Worm (Caenorhabditis elegans): ENCODE data around the gene F38A5.6.
A peak's percentile ranks its signal among the peaks of the same experiment; 100 is the strongest.

Gene F38A5.6

DNA sequence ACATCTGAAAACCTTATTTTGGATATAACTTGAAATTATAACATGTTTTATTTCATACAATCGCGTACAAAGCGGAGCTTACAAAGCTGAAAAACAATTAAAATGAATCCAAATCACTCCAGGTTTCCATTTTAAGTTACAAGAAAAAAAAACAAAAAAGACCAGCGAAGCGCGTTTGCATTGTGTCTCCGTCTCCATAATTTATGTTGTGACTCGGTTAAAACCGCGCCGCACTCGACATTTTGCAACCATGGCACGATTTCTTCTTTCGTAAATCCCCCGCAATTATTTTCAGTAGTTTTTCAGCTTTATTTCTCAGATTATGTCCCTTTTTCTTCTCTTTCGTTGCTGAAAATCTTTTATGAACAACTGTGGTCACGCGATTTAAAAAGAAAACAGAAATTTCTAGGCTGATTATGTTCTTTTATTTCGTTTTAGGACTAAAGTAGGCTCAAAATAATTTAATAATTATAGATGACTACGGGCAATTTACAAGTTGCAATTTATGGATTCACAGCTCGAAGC, 11.7 kb downstream of the F38A5.6 start, which contains the start of the genes F38A5.2 and dnj-11:
TSS of gene F38A5.2 (minus strand) at position 4 of the 525 bp plus-strand sequence.
TSS of gene dnj-11 (plus strand) at position 475 of the 525 bp plus-strand sequence.
- TF ChIP-seq W03F9.2 (tag; optimal IDR thresholded peaks at IDR 0.05) = peak; percentile 92
- no peak for TF ChIP-seq dao-5 (tag; optimal IDR thresholded peaks at IDR 0.05)
- TF ChIP-seq him-1 (tag; optimal IDR thresholded peaks at IDR 0.05) = peak; percentile 27

DNA sequence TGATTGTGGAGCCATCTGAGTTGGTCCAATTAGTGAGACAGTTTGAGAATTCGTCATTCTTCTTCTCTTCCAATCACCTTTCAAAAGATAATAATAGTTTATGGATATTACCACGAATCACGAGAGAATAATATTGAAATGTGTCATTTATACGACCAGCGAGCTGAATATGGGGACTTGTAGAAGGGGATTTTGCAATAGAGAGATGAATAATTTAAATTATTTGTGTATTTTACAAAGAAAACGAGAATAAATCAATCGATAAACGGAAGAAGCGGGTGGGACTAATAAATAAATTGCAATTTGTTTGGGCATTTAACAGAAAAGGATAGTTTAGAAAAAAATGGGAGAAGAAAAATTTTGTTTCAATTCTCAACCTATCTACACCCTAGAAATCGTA, 14.6 kb downstream of the F38A5.6 start, which contains the start of gene odr-8:
TSS of gene odr-8 (minus strand) at position 101 of the 400 bp plus-strand sequence.
- TF ChIP-seq him-1 (tag; optimal IDR thresholded peaks at IDR 0.05) = no peak
- no peak for TF ChIP-seq W03F9.2 (tag; optimal IDR thresholded peaks at IDR 0.05)
- TF ChIP-seq dao-5 (tag; optimal IDR thresholded peaks at IDR 0.05) = no peak

DNA sequence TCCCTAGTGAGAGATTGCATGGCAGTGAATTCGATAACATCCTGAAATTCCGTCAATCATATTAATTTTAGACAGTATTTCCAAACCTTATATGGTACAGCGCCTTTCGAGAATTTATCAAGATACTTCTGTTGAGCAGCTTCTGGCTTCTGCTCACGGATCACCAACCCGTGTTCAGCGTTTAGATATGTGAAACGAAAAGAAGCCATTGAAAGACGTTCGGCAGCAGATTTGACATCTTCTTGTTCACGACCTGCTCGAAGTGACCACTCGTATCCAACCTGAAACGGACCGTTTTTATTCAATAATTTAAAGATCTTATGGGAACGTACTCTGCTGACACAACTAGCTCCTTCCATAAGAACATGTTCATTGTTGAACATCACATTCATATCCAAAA, 15.5 kb downstream of the F38A5.6 start:
- TF ChIP-seq him-1 (tag; optimal IDR thresholded peaks at IDR 0.05) = no peak
- no peak for TF ChIP-seq W03F9.2 (tag; optimal IDR thresholded peaks at IDR 0.05)
- no peak for TF ChIP-seq dao-5 (tag; optimal IDR thresholded peaks at IDR 0.05)

DNA sequence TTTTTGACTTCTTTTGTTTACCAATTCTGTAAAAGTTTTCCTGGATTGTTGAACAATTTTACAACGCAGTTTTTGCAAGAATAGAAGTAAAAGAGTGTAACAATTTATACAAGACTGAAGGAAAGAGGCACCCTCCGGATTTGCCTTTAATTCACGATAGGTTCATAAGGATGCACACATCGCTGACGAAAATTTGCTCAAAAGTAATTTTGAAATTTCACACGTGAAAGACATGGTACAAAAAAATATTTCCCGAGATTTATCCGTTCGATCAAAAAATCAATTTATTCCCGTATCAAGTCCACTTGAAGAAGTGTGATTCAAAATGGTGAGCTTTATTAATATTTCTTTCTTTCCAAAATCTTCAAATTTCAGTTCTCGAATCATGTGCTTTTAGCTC, 19.3 kb downstream of the F38A5.6 start, which contains the start of gene C43G2.3:
TSS of gene C43G2.3 (plus strand) at position 301 of the 400 bp plus-strand sequence.
- no peak for TF ChIP-seq dao-5 (tag; optimal IDR thresholded peaks at IDR 0.05)
- TF ChIP-seq him-1 (tag; optimal IDR thresholded peaks at IDR 0.05) = no peak
- no peak for TF ChIP-seq W03F9.2 (tag; optimal IDR thresholded peaks at IDR 0.05)

DNA sequence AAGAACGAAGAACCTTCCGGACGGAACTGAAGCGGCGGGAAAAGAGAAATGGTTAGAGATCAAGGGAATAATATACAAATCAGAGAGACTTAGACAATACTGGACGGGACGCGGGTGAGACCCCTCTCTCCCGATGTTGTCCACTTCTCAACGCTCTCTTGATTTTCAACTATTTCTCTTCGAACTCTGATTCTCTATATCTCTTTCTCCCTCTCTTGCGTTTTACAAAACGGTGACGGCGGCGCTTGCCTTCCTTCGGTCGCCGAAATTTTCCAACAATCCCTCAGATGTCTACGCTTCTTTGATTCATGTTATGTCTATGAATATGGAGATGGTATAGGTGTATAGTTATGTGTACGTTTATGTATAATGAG, 20.5 kb downstream of the F38A5.6 start:
- TF ChIP-seq W03F9.2 (tag; optimal IDR thresholded peaks at IDR 0.05) (no peak), dao-5 (tag; optimal IDR thresholded peaks at IDR 0.05) (no peak), him-1 (tag; optimal IDR thresholded peaks at IDR 0.05) (no peak)

DNA sequence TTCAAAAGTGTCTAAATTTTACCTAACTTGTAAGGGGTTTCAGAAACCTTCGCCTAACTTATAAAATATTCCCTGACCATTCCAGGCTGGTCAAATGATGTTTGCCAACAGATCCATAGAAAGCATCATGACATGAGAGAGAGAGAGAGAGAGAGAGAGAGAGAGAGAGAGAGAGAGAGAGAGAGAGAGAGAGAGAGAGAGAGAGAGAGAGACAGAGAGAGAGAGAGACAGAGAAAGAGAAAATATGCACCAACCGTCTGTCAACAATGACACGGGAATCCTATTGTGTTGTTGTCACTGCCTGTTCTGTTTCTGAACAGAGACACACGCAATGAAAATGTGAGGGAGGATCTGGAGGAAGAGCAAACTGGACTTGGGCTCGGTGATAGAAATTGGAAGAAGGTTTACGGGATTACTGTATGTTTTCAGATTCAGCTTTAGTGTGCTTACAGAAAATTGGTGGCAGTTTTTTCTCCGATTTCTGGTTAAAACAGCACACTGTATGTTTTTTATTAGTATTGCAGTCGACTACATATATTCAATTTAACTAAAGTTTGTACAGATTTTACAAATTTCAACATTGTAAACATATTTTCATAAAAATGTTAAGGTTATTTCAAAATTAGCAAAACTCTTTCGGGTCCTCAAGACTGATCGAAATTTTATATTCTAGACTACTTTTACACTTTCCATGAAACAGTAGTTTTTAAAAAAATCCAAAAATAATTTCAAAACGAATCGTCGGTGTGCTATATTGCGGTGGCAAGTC, 21.1 kb downstream of the F38A5.6 start:
- TF ChIP-seq dao-5 (tag; optimal IDR thresholded peaks at IDR 0.05) (no peak), W03F9.2 (tag; optimal IDR thresholded peaks at IDR 0.05) (no peak), him-1 (tag; optimal IDR thresholded peaks at IDR 0.05) (no peak)

DNA sequence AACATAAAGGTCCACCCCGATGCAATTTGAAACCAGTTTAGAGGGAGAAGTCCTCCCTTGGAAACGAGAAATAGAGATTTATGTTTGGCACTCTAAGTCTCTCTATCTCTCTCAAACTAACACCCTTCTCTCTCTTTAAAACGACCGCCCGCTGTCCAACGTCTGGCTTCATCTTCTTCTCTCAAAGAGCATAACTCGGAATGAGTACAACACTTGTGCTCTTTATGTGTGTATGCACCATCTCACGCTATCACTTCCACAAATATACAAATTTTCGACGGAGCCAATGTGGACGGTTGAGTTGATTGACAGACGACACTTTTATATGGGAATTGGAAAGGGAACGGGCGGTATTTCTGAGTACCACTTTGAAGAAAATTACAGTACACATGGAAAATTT, 22.9 kb downstream of the F38A5.6 start:
- TF ChIP-seq dao-5 (tag; optimal IDR thresholded peaks at IDR 0.05) (no peak), him-1 (tag; optimal IDR thresholded peaks at IDR 0.05) (no peak), W03F9.2 (tag; optimal IDR thresholded peaks at IDR 0.05) (no peak)

DNA sequence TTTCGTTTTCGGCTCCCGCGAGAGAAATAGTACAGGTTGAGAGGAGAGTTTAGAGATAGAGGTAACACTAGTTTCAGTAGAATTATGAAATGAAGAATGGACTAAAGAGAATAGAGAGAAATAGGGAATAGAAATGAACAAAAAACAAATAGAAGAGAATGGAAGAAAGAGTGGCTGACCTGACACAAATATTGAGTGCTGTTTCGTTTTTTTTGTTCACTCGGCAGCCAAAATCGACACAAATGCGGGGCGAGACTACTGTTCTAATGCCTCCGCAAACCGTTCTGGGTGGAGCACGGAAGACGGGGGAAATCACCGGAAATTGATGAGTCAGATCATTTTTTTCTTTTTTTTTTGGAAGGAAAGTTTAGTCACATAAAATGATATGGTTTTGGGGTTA, 24.5 kb downstream of the F38A5.6 start:
- TF ChIP-seq him-1 (tag; optimal IDR thresholded peaks at IDR 0.05) = no peak
- TF ChIP-seq W03F9.2 (tag; optimal IDR thresholded peaks at IDR 0.05) = no peak
- no peak for TF ChIP-seq dao-5 (tag; optimal IDR thresholded peaks at IDR 0.05)

DNA sequence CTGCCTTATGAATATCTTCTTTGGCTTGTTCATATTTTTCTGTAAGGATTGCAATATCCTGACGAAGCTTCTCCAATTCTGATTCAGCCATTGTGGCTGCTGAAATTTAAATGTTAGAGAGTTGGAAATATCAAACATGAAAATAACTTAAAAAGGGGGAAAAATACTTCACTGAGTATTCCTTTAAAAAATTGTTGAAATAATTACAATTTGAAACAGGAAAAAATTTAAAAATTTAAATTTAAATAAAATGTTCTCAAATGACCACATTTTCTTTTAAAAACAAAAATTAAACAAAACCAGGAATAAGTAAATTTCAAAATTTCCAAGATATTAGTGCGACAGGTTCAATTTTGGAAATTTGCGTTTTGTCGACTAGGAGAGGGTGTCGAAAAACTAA, 25.0 kb downstream of the F38A5.6 start, which contains the start of gene bicd-1:
TSS of gene bicd-1 (minus strand) at position 101 of the 400 bp plus-strand sequence.
- TF ChIP-seq dao-5 (tag; optimal IDR thresholded peaks at IDR 0.05) = no peak
- no peak for TF ChIP-seq W03F9.2 (tag; optimal IDR thresholded peaks at IDR 0.05)
- TF ChIP-seq him-1 (tag; optimal IDR thresholded peaks at IDR 0.05) = no peak

DNA sequence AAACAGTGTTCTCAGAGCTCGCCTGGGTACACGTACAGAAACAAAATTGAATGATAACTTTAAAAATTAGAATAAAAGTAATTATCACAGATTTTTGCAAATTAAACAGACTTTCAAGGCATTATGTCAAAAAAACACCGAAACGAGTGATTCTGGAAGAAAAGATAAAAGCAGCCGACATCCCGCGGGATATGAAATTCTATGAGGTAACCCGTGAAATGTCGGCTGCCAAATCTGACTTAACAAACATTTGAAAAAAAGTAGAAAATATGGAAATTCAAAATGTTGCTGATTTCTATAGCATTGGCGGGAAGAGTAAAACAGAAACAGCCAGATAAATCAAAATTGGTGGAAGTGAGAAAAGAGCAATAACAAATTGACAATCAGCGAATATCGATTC, 31.6 kb downstream of the F38A5.6 start:
- no peak for TF ChIP-seq him-1 (tag; optimal IDR thresholded peaks at IDR 0.05)
- TF ChIP-seq dao-5 (tag; optimal IDR thresholded peaks at IDR 0.05) = no peak
- TF ChIP-seq W03F9.2 (tag; optimal IDR thresholded peaks at IDR 0.05) = no peak

DNA sequence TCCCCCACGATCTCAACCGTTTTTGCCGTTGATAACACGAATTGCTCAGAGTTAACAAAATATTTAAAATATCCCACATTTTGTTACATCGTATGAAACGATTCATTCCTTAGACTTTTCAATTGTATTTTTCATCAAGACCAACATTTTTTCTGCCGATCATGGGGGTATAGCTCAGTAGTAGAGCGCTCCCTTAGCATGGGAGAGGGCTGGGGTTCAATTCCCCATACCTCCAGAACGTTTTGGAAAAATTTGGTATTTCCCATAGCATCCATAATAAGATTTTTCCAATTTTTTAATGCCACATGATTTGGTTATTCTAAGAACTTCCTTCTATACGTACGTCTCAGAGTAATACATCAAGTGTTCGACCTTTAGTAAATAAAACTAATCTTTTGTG, 35.2 kb downstream of the F38A5.6 start:
- TF ChIP-seq dao-5 (tag; optimal IDR thresholded peaks at IDR 0.05) (no peak), him-1 (tag; optimal IDR thresholded peaks at IDR 0.05) (no peak), W03F9.2 (tag; optimal IDR thresholded peaks at IDR 0.05) (no peak)

DNA sequence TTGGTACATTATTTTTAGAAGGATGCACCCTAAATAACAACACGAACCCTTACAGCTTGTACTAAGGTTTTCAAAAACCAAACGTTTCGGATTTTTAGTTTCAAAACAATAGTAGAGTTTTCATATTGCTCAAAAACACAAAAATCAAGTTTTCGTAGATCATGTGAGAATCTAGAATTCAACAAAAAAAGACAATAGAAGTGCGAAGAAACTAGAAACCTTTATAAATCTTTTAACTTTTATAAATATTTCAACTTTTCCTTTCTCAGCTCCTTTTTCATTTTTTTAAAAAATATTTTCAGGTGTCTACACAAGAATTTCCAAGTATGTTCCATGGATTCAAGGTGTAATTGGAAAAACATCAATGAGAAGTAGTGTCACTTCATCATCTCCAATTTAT, 36.8 kb downstream of the F38A5.6 start, which contains the start of gene best-9:
TSS of gene best-9 (plus strand) at position 301 of the 400 bp plus-strand sequence.
- TF ChIP-seq dao-5 (tag; optimal IDR thresholded peaks at IDR 0.05) = no peak
- no peak for TF ChIP-seq W03F9.2 (tag; optimal IDR thresholded peaks at IDR 0.05)
- TF ChIP-seq him-1 (tag; optimal IDR thresholded peaks at IDR 0.05) = no peak

DNA sequence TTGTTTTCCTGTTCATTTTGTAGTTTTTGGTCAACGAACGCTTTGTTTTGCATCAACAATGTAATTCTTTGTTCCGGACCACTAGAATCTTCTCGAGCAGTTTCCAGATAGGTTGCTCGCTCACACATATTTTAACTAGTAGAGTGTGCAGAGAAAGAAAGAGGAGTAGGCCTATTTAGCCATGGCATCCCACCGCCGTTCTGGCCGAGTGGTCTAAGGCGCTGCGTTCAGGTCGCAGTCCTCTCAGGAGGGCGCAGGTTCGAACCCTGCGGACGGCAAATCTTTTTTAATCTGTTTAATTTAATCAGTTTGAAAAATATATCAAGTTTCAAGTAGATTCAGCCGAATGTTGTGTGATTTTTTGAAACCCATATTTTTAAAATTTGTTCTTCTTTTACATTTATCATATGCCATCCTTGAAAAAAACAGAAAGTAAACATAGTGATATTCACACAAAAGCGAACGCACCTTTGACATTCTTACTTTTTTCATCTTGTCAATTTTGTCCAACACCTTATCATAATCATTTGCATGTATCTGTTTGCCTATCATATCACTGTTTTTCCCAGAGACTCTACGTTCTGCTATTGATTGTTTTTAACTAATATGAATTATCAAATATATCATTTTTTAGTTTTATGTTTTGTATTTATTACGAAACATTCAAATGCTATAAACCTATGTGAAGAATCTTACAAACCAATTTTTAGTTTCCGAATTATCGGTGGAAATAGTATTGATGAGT, 40.4 kb downstream of the F38A5.6 start, which contains the start of gene try-3:
TSS of gene try-3 (plus strand) at position 532 of the 745 bp plus-strand sequence.
- TF ChIP-seq dao-5 (tag; optimal IDR thresholded peaks at IDR 0.05) = peak; percentile 9
- peak; percentile 19 for TF ChIP-seq W03F9.2 (tag; optimal IDR thresholded peaks at IDR 0.05)
- TF ChIP-seq him-1 (tag; optimal IDR thresholded peaks at IDR 0.05) = peak; percentile 45
